Worm (Caenorhabditis elegans) whole organism, mixed stage, embryonic: ENCODE data around the gene zig-12.

ENCODE experiments used
- blmp-1 ChIP-seq: fragments of 150-350 bp; optimal IDR thresholded peaks from 2 replicates; lab custom pipeline; 2014; ENCODE audit warnings: missing biosample characterization, missing genetic modification characterization
- ces-1 ChIP-seq: fragments of 150-350 bp; optimal IDR thresholded peaks from 2 replicates; lab custom pipeline; 2014; ENCODE audit warnings: missing biosample characterization, missing genetic modification reagents, missing genetic modification characterization
- elt-1 ChIP-seq: sonication (generic microtip); optimal IDR thresholded peaks from 2 replicates; lab custom pipeline; 2017; ENCODE audit warnings: missing genetic modification characterization, mild to moderate bottlenecking, missing compliant biosample characterization, antibody characterized with exemption, moderate library complexity, borderline replicate concordance; ENCODE audit not compliant: insufficient read depth
- lsy-2 ChIP-seq: fragments of 150-350 bp; optimal IDR thresholded peaks from 2 replicates; lab custom pipeline; 2014; ENCODE audit warnings: missing biosample characterization, missing genetic modification characterization
- nhr-237 ChIP-seq: fragments of 150-350 bp; optimal IDR thresholded peaks from 2 replicates; lab custom pipeline; 2014; ENCODE audit warnings: missing biosample characterization, missing genetic modification characterization
- pha-4 ChIP-seq: fragments of 150-350 bp; optimal IDR thresholded peaks from 2 replicates; lab custom pipeline; 2018; ENCODE audit warnings: missing biosample characterization, missing genetic modification reagents, missing genetic modification characterization
- snpc-4 ChIP-seq: fragments of 150-350 bp; optimal IDR thresholded peaks from 2 replicates; lab custom pipeline; 2014; ENCODE audit warnings: missing biosample characterization, missing genetic modification characterization
- unc-62 ChIP-seq: fragments of 150-350 bp; optimal IDR thresholded peaks from 2 replicates; lab custom pipeline; 2014; ENCODE audit warnings: missing biosample characterization, missing genetic modification reagents, missing genetic modification characterization

DNA sequence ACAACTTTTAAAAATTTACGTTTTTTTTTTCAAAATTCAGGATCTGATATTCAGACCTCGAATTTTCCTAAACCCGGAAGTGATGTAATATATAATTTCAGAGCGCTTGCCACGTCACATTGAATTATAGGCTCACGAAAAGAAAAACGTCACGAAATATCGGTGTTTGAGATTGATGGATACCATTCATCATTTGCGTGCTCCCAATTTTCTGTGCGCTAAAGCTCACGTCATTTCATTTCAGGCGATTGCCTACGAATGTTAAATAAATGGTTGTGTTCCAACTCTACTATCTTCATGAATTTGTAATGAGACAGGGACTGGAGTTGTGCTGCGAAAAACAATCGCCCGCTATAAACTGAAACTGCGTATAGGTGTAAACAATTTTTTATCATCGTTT is 45.0 kb downstream of the zig-12 start:
- TF ChIP-seq elt-1 (tag; lab: Kevin White, UChicago) = no peak
- TF ChIP-seq ces-1 (GFP tag; lab: Kevin White, UChicago) = no peak
- TF ChIP-seq nhr-237 (tag; lab: Kevin White, UChicago) = no peak
- TF ChIP-seq pha-4 (tag; lab: Kevin White, UChicago) = no peak
- no peak for TF ChIP-seq snpc-4
- no peak for TF ChIP-seq blmp-1 (tag; lab: Kevin White, UChicago)
- no peak for TF ChIP-seq lsy-2
- no peak for TF ChIP-seq unc-62 (GFP tag; lab: Kevin White, UChicago)
